Worm (Caenorhabditis elegans) whole organism, young adult: ENCODE measurements around the gene lgc-21.
A peak's percentile ranks its signal among the peaks of the same experiment; 100 is the strongest.

ENCODE experiments used
- B0019.2 ChIP-seq: fragments of 200-800 bp; sonication (Bioruptor generic); conservative IDR thresholded peaks from 2 replicates; pipeline ENCODE4 v1.3.6; 2022; ENCODE audit warnings: missing genetic modification reagents, missing genetic modification characterization, missing compliant biosample characterization
- B0261.1 ChIP-seq: sonication (generic microtip); optimal IDR thresholded peaks from 2 replicates; lab custom pipeline; 2016; ENCODE audit warnings: mild to moderate bottlenecking, missing genetic modification characterization, moderate library complexity, missing compliant biosample characterization
- B0336.3 ChIP-seq: fragments of 200-800 bp; sonication (Bioruptor generic); IDR thresholded peaks from 2 replicates; pipeline ENCODE4 v1.3.6; 2022; ENCODE audit warnings: missing genetic modification characterization, missing compliant biosample characterization
- C17E4.6 ChIP-seq: fragments of 200-800 bp; sonication (Bioruptor generic); IDR thresholded peaks from 2 replicates; pipeline ENCODE4 v1.3.6; 2022; ENCODE audit warnings: missing genetic modification reagents, missing genetic modification characterization, missing compliant biosample characterization
- F39B2.1 ChIP-seq: fragments of 200-800 bp; sonication (Bioruptor generic); IDR thresholded peaks from 2 replicates; pipeline ENCODE4 v1.3.6; 2022; ENCODE audit warnings: missing genetic modification reagents, missing genetic modification characterization, missing compliant biosample characterization
- F52B5.7 ChIP-seq: sonication (generic microtip); optimal IDR thresholded peaks from 2 replicates; lab custom pipeline; 2016; ENCODE audit warnings: mild to moderate bottlenecking, missing genetic modification characterization, missing compliant biosample characterization
- K12H6.12 ChIP-seq: fragments of 200-800 bp; sonication (Bioruptor generic); optimal IDR thresholded peaks from 2 replicates; lab custom pipeline; 2018; ENCODE audit warnings: mild to moderate bottlenecking, missing genetic modification characterization, missing compliant biosample characterization
- Y95B8A.8 ChIP-seq: fragments of 200-800 bp; sonication (Bioruptor generic); IDR thresholded peaks from 2 replicates; pipeline ENCODE4 v1.3.6; 2022; ENCODE audit warnings: missing genetic modification reagents, missing genetic modification characterization, missing compliant biosample characterization
- akir-1 ChIP-seq: fragments of 200-800 bp; sonication (Bioruptor generic); optimal IDR thresholded peaks from 2 replicates; lab custom pipeline; 2018; ENCODE audit warnings: mild to moderate bottlenecking, missing genetic modification characterization, moderate library complexity, missing compliant biosample characterization
- ama-1 ChIP-seq, 3 experiments: fragments of 150-350 bp in 1 of 3; sonication (generic microtip) in 2 of 3; optimal IDR thresholded peaks; 2 replicates each; lab custom pipeline; 2014 to 2018; ENCODE audit warnings: missing biosample characterization in 2 of 3, missing genetic modification characterization in 2 of 3, missing genetic modification reagents in 2 of 3
- atf-7 ChIP-seq: sonication (generic microtip); optimal IDR thresholded peaks from 2 replicates; lab custom pipeline; 2017; ENCODE audit warnings: mild to moderate bottlenecking, missing genetic modification characterization, missing compliant biosample characterization
- attf-5 ChIP-seq: fragments of 200-800 bp; sonication (Bioruptor generic); optimal IDR thresholded peaks from 2 replicates; lab custom pipeline; 2018; ENCODE audit warnings: mild to moderate bottlenecking, missing genetic modification characterization, missing compliant biosample characterization
- cebp-1 ChIP-seq, 2 experiments: fragments of 200-800 bp in 1 of 2; sonication (Bioruptor generic) in 1 of 2; sonication (generic microtip) in 1 of 2; IDR thresholded peaks in 1 of 2; optimal IDR thresholded peaks in 1 of 2; 2 replicates each; pipeline versions ENCODE4 v1.3.6 to Lab custom; 2017 to 2022; ENCODE audit warnings: missing compliant biosample characterization in 2 of 2, missing genetic modification characterization in 2 of 2, mild to moderate bottlenecking in 1 of 2, missing genetic modification reagents in 1 of 2, moderate library complexity in 1 of 2
- ceh-27 ChIP-seq: fragments of 200-800 bp; sonication (Bioruptor generic); optimal IDR thresholded peaks from 2 replicates; lab custom pipeline; 2018; ENCODE audit warnings: mild to moderate bottlenecking, missing genetic modification characterization, moderate library complexity, missing compliant biosample characterization
- ceh-58 ChIP-seq: fragments of 200-800 bp; sonication (Bioruptor generic); IDR thresholded peaks from 2 replicates; pipeline ENCODE4 v1.3.6; 2022; ENCODE audit warnings: missing genetic modification characterization, missing compliant biosample characterization
- chd-7 ChIP-seq: sonication (generic microtip); optimal IDR thresholded peaks from 2 replicates; lab custom pipeline; 2016; ENCODE audit warnings: mild to moderate bottlenecking, missing genetic modification characterization, moderate library complexity, missing compliant biosample characterization
- die-1 ChIP-seq: sonication (generic microtip); optimal IDR thresholded peaks from 2 replicates; lab custom pipeline; 2016; ENCODE audit warnings: missing genotype, mild to moderate bottlenecking, missing genetic modification characterization, missing compliant biosample characterization
- dox-1 ChIP-seq: fragments of 200-800 bp; sonication (Bioruptor generic); IDR thresholded peaks from 2 replicates; pipeline ENCODE4 v1.3.6; 2022; ENCODE audit warnings: missing genetic modification reagents, missing genetic modification characterization, missing compliant biosample characterization
- him-1 ChIP-seq: sonication (generic microtip); optimal IDR thresholded peaks from 2 replicates; lab custom pipeline; 2016; ENCODE audit warnings: missing genotype, missing genetic modification reagents, missing genetic modification characterization, missing compliant biosample characterization
- hmg-1.2 ChIP-seq: fragments of 200-800 bp; sonication (Bioruptor generic); IDR thresholded peaks from 2 replicates; pipeline ENCODE4 v1.3.6; 2022; ENCODE audit warnings: missing genetic modification reagents, missing genetic modification characterization, missing compliant biosample characterization
- hmg-20 ChIP-seq: fragments of 200-800 bp; sonication (Bioruptor generic); IDR thresholded peaks from 2 replicates; pipeline ENCODE4 v1.3.6; 2022; ENCODE audit warnings: missing genetic modification reagents, missing genetic modification characterization, missing compliant biosample characterization
- let-607 ChIP-seq, 2 experiments: fragments of 200-800 bp in 1 of 2; sonication (Bioruptor generic) in 1 of 2; sonication (generic microtip) in 1 of 2; optimal IDR thresholded peaks; 2 replicates each; lab custom pipeline; 2016 to 2018; ENCODE audit warnings: mild to moderate bottlenecking in 2 of 2, missing compliant biosample characterization in 2 of 2, missing genetic modification characterization in 2 of 2, moderate library complexity in 2 of 2, missing genotype in 1 of 2
- lin-26 ChIP-seq: fragments of 200-800 bp; sonication (Bioruptor generic); IDR thresholded peaks from 2 replicates; pipeline ENCODE4 v1.3.6; 2022; ENCODE audit warnings: missing genetic modification reagents, missing genetic modification characterization, missing compliant biosample characterization
- lin-40 ChIP-seq: sonication (generic microtip); optimal IDR thresholded peaks from 2 replicates; lab custom pipeline; 2016; ENCODE audit warnings: missing genetic modification characterization, mild to moderate bottlenecking, missing compliant biosample characterization, missing genotype, missing genetic modification reagents
- lsl-1 ChIP-seq: fragments of 200-800 bp; sonication (Bioruptor generic); optimal IDR thresholded peaks from 2 replicates; lab custom pipeline; 2018; ENCODE audit warnings: mild to moderate bottlenecking, missing genetic modification characterization, moderate library complexity, missing compliant biosample characterization
- lsy-27 ChIP-seq: sonication (generic microtip); optimal IDR thresholded peaks from 2 replicates; lab custom pipeline; 2017; ENCODE audit warnings: missing genetic modification characterization, mild to moderate bottlenecking, missing compliant biosample characterization, antibody characterized with exemption, missing genotype, borderline replicate concordance; ENCODE audit not compliant: insufficient read depth
- madf-10 ChIP-seq: sonication (generic microtip); optimal IDR thresholded peaks from 2 replicates; lab custom pipeline; 2016; ENCODE audit warnings: mild to moderate bottlenecking, missing genetic modification characterization, missing compliant biosample characterization
- madf-3 ChIP-seq: fragments of 200-800 bp; sonication (Bioruptor generic); IDR thresholded peaks from 2 replicates; pipeline ENCODE4 v1.3.6; 2022; ENCODE audit warnings: missing genetic modification reagents, missing genetic modification characterization, missing compliant biosample characterization
- mcd-1 ChIP-seq: fragments of 200-800 bp; sonication (Bioruptor generic); IDR thresholded peaks from 2 replicates; pipeline ENCODE4 v1.3.6; 2022; ENCODE audit warnings: missing genetic modification reagents, missing genetic modification characterization, missing compliant biosample characterization
- mes-4 ChIP-seq: sonication (generic microtip); optimal IDR thresholded peaks from 2 replicates; lab custom pipeline; 2016; ENCODE audit warnings: missing genotype, missing genetic modification characterization, missing compliant biosample characterization
- mxl-1 ChIP-seq: sonication (generic microtip); optimal IDR thresholded peaks from 2 replicates; lab custom pipeline; 2016; ENCODE audit warnings: missing genetic modification characterization, missing compliant biosample characterization
- nfya-1 ChIP-seq: sonication (generic microtip); optimal IDR thresholded peaks from 2 replicates; lab custom pipeline; 2017; ENCODE audit warnings: antibody characterized with exemption, missing compliant biosample characterization, missing genetic modification characterization, borderline replicate concordance; ENCODE audit not compliant: insufficient read depth
- nfya-2 ChIP-seq: fragments of 200-800 bp; sonication (Bioruptor generic); IDR thresholded peaks from 2 replicates; pipeline ENCODE4 v1.3.6; 2022; ENCODE audit warnings: missing genetic modification reagents, missing genetic modification characterization, missing compliant biosample characterization
- nfyb-1 ChIP-seq: fragments of 200-800 bp; sonication (Bioruptor generic); IDR thresholded peaks from 2 replicates; pipeline ENCODE4 v1.3.6; 2022; ENCODE audit warnings: missing genetic modification reagents, missing genetic modification characterization, missing compliant biosample characterization
- nhr-179 ChIP-seq: sonication (generic microtip); optimal IDR thresholded peaks from 2 replicates; lab custom pipeline; 2016; ENCODE audit warnings: mild to moderate bottlenecking, missing genetic modification characterization, missing compliant biosample characterization
- nhr-27 ChIP-seq: fragments of 200-800 bp; sonication (Bioruptor generic); optimal IDR thresholded peaks from 2 replicates; lab custom pipeline; 2018; ENCODE audit warnings: mild to moderate bottlenecking, missing genetic modification characterization, moderate library complexity, missing compliant biosample characterization
- nhr-80 ChIP-seq: sonication (generic microtip); optimal IDR thresholded peaks from 2 replicates; lab custom pipeline; 2016; ENCODE audit warnings: missing genetic modification characterization, missing compliant biosample characterization
- nhr-90 ChIP-seq: sonication (generic microtip); optimal IDR thresholded peaks from 2 replicates; lab custom pipeline; 2016; ENCODE audit warnings: missing genotype, mild to moderate bottlenecking, missing genetic modification characterization, missing compliant biosample characterization
- rcor-1 ChIP-seq: fragments of 200-800 bp; sonication (Bioruptor generic); IDR thresholded peaks from 2 replicates; pipeline ENCODE4 v1.3.6; 2022; ENCODE audit warnings: missing genetic modification reagents, missing genetic modification characterization, missing compliant biosample characterization
- tbp1 ChIP-seq: fragments of 200-800 bp; sonication (Bioruptor generic); optimal IDR thresholded peaks from 2 replicates; lab custom pipeline; 2018; ENCODE audit warnings: mild to moderate bottlenecking, missing genetic modification characterization, missing compliant biosample characterization
- tbx-9 ChIP-seq: sonication (generic microtip); optimal IDR thresholded peaks from 2 replicates; lab custom pipeline; 2016; ENCODE audit warnings: borderline replicate concordance, missing genetic modification characterization, inconsistent platforms, missing compliant biosample characterization
- zfh-2 ChIP-seq: fragments of 200-800 bp; sonication (Bioruptor generic); conservative IDR thresholded peaks from 2 replicates; pipeline ENCODE4 v1.3.6; 2022; ENCODE audit warnings: missing genetic modification reagents, missing genetic modification characterization, missing compliant biosample characterization
- ztf-26 ChIP-seq: sonication (generic microtip); optimal IDR thresholded peaks from 2 replicates; lab custom pipeline; 2017; ENCODE audit warnings: missing genetic modification characterization, missing compliant biosample characterization
- ztf-28 ChIP-seq: fragments of 200-800 bp; sonication (Bioruptor generic); IDR thresholded peaks from 2 replicates; pipeline ENCODE4 v1.3.6; 2022; ENCODE audit warnings: missing genetic modification reagents, missing genetic modification characterization, missing compliant biosample characterization
- ztf-3 ChIP-seq: fragments of 200-800 bp; sonication (Bioruptor generic); optimal IDR thresholded peaks from 2 replicates; lab custom pipeline; 2018; ENCODE audit warnings: mild to moderate bottlenecking, missing genetic modification characterization, missing compliant biosample characterization

Gene lgc-21

DNA sequence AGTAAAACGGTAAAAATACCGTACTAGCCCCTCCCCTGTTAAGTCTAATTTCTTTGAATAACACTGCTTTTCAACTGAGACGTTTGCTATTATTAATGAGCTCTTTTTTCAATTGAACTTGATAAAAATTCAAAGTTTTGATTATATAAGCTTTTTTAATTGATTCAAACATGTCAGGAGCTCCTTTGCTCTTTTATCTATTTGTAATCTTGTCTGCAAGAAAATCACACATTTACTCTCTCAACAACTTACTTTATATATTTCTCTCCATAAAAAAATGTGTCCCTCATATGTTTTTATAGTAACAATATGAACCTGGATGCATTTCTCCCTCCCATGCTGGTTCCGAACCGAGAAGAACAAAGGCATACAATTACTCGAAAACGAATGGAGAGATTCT, 47.5 kb downstream of the lgc-21 start, which contains the start of gene C04C11.1:
C04C11.1 (plus strand) TSS at position 301 of the 400 bp plus-strand sequence.
- TF ChIP-seq nfya-1 (tag; lab: Kevin White, UChicago) (no peak), nhr-179 (tag; lab: Kevin White, UChicago) (no peak), madf-3 (GFP tag; lab: Robert Waterston, UW) (no peak), B0336.3 (GFP tag; lab: Robert Waterston, UW) (no peak), ztf-28 (GFP tag; lab: Robert Waterston, UW) (no peak), die-1 (no peak), atf-7 (tag; lab: Kevin White, UChicago) (no peak), dox-1 (GFP tag; lab: Robert Waterston, UW) (no peak), nhr-90 (tag; lab: Kevin White, UChicago) (no peak)

- TF ChIP-seq zfh-2 (GFP tag; lab: Robert Waterston, UW), result peak; percentile 45; the same call in 1 of the 2 replicates
- peak; percentile 27; the same call in 1 of the 2 replicates for TF ChIP-seq hmg-1.2
- TF ChIP-seq mes-4 (tag; lab: Kevin White, UChicago), result no peak
- TF ChIP-seq Y95B8A.8 (GFP tag; lab: Robert Waterston, UW), result no peak
- peak; percentile 20; the same call in 1 of the 2 replicates for TF ChIP-seq rcor-1
- no peak for TF ChIP-seq cebp-1 (GFP tag; IDR thresholded peaks at IDR 0.05; lab: Robert Waterston, UW)
- peak; percentile 47 for TF ChIP-seq cebp-1 (tag; optimal IDR thresholded peaks at IDR 0.05; lab: Kevin White, UChicago)
- TF ChIP-seq attf-5, result peak; percentile 12
- TF ChIP-seq nfyb-1, result 0 out of 2 replicates have a peak, but pooled peaks have one; percentile 37
- TF ChIP-seq F52B5.7 (tag; lab: Kevin White, UChicago), result peak; percentile 19
- no peak for TF ChIP-seq mcd-1 (GFP tag; lab: Robert Waterston, UW)
- no peak for TF ChIP-seq him-1
- TF ChIP-seq madf-3 (GFP tag; lab: Robert Waterston, UW), result no peak
- TF ChIP-seq ztf-26 (tag; lab: Kevin White, UChicago), result no peak
- no peak for TF ChIP-seq lsy-27
- TF ChIP-seq C17E4.6 (GFP tag; lab: Robert Waterston, UW), result no peak
- no peak for TF ChIP-seq chd-7 (tag; lab: Kevin White, UChicago)
- no peak for TF ChIP-seq B0336.3 (GFP tag; lab: Robert Waterston, UW)
- no peak for TF ChIP-seq ztf-3
- no peak for TF ChIP-seq B0019.2 (GFP tag; lab: Robert Waterston, UW)
- no peak for TF ChIP-seq ceh-27 (GFP tag; lab: Kevin White, UChicago)
- TF ChIP-seq mxl-1 (tag; lab: Kevin White, UChicago), result no peak
- TF ChIP-seq B0261.1 (tag; lab: Kevin White, UChicago), result no peak
- no peak for TF ChIP-seq nhr-27
- TF ChIP-seq nhr-80 (tag; lab: Kevin White, UChicago), result no peak
- TF ChIP-seq F39B2.1 (GFP tag; lab: Robert Waterston, UW), result no peak
- peak; percentile 82 for TF ChIP-seq K12H6.12
Observed at ce11 chrX:14016698-14017097, 51.1 kb downstream of the lgc-21 start.

DNA sequence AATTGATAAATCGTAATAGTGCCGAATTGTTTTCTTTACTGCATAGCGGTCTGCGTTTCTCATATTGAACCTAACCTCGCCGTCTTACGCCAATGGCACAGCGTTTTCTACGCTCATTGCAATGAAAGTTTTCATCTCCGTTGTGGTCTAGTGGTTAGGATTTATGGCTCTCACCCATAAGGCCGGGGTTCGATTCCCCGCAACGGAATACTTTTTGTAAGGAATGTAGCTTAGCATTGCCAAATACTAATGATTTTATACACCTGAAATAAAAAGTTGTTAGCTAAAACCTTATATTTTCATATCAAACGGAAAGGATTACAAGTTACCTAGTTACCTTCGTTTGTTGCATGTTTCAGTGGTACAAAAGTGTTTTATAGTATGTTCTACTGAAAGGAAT, 52.0 kb downstream of the lgc-21 start:
- TF ChIP-seq hmg-20 (GFP tag; lab: Robert Waterston, UW), result peak; percentile 68; the same call in 1 of the 2 replicates
- TF ChIP-seq lin-26 (GFP tag; lab: Robert Waterston, UW), result peak; percentile 89
- 0 out of 2 replicates have a peak, but pooled peaks have one; percentile 18 for TF ChIP-seq madf-3 (GFP tag; lab: Robert Waterston, UW)
- peak; percentile 89 for TF ChIP-seq him-1
- peak; percentile 82 for TF ChIP-seq madf-10 (tag; lab: Kevin White, UChicago)
- no peak for TF ChIP-seq tbx-9 (tag; lab: Kevin White, UChicago)
- peak; percentile 51 to 74 for TF ChIP-seq let-607 (tag; optimal IDR thresholded peaks at IDR 0.05; lab: Kevin White, UChicago)
- TF ChIP-seq rcor-1, result peak; percentile 84
- peak; percentile 98 for TF ChIP-seq tbp1 (GFP tag; lab: Kevin White, UChicago)
- TF ChIP-seq lin-40 (tag; lab: Kevin White, UChicago), result peak; percentile 90
- no peak for TF ChIP-seq ceh-58
- TF ChIP-seq mcd-1 (GFP tag; lab: Robert Waterston, UW), result peak; percentile 62; the same call in 1 of the 2 replicates
- TF ChIP-seq akir-1 (GFP tag; lab: Kevin White, UChicago), result no peak
- no peak for TF ChIP-seq nfya-2 (GFP tag; lab: Robert Waterston, UW)
- TF ChIP-seq lsl-1 (GFP tag; lab: Kevin White, UChicago), result no peak
- peak; percentile 63 for TF ChIP-seq ztf-3
- peak; percentile 76 for TF ChIP-seq F52B5.7 (tag; lab: Kevin White, UChicago)
- TF ChIP-seq ama-1 (optimal IDR thresholded peaks at IDR 0.05; lab: Kevin White, UChicago), result no peak
- peak in 1 of 2 experiments; percentile 57 for TF ChIP-seq ama-1 (GFP tag; optimal IDR thresholded peaks at IDR 0.05; lab: Kevin White, UChicago)
